Worm (Caenorhabditis elegans): ENCODE results near the gene Y54F10AM.15.

ce11 chrIII:2482754-2483153, 45.7 kb downstream of the Y54F10AM.15 start:
- TF ChIP-seq him-1 (tag; optimal IDR thresholded peaks at IDR 0.05), result no peak
- no peak for TF ChIP-seq W03F9.2 (tag; optimal IDR thresholded peaks at IDR 0.05)
